Fruit fly (Drosophila melanogaster): ENCODE data around the gene TpnC73F.

The TpnC73F gene

dm6 chr3L:17009715-17010491 lies 36.0 kb upstream of the TpnC73F start (continued):
- TF ChIP-seq abd-A (tag; optimal IDR thresholded peaks at IDR 0.05) (peak; percentile 95), Sry-β (GFP tag; optimal IDR thresholded peaks at IDR 0.05) (no peak), Hey (tag; optimal IDR thresholded peaks at IDR 0.05) (peak; percentile 32), CG6765 (GFP tag; optimal IDR thresholded peaks at IDR 0.05) (no peak), sens (GFP tag) (peak; percentile 85), maf-S (GFP tag; optimal IDR thresholded peaks at IDR 0.05) (peak; percentile 0), CG33213 (GFP tag; optimal IDR thresholded peaks at IDR 0.05) (no peak), CG17568 (GFP tag; optimal IDR thresholded peaks at IDR 0.05) (peak; percentile 52), btn (GFP tag; optimal IDR thresholded peaks at IDR 0.05) (no peak), CG18764 (GFP tag; optimal IDR thresholded peaks at IDR 0.05) (no peak), CG9932 (GFP tag; IDR thresholded peaks at IDR 0.05) (peak; percentile 31), sqz (GFP tag; optimal IDR thresholded peaks at IDR 0.05) (no peak), Doc2 (GFP tag; IDR thresholded peaks at IDR 0.05) (no peak), CG8359 (GFP tag; optimal IDR thresholded peaks at IDR 0.05; ENCODE audit: borderline replicate concordance) (no peak), Dfd (GFP tag; optimal IDR thresholded peaks at IDR 0.05) (no peak), CG11723 (GFP tag; optimal IDR thresholded peaks at IDR 0.05) (peak; percentile 3), pum (GFP tag; optimal IDR thresholded peaks at IDR 0.05) (no peak), CG18599 (GFP tag; optimal IDR thresholded peaks at IDR 0.05) (peak; percentile 60), klu (GFP tag; IDR thresholded peaks at IDR 0.05) (peak; percentile 58; the same call in 1 of the 2 replicates), CG12769 (tag; optimal IDR thresholded peaks at IDR 0.05) (peak; percentile 98), CG6791 (GFP tag; IDR thresholded peaks at IDR 0.05; ENCODE audit: partially characterized antibody) (no peak), gem (tag; optimal IDR thresholded peaks at IDR 0.05) (peak; percentile 61), CrebB (tag; optimal IDR thresholded peaks at IDR 0.05) (peak; percentile 75), pnt (GFP tag; optimal IDR thresholded peaks at IDR 0.05) (no peak), CG10431 (GFP tag; optimal IDR thresholded peaks at IDR 0.05) (no peak), Xrp1 (GFP tag; IDR thresholded peaks at IDR 0.05) (peak; percentile 13; the same call in 1 of the 2 replicates), dmrt99B (tag; optimal IDR thresholded peaks at IDR 0.05) (peak; percentile 42), CG13424 (tag; optimal IDR thresholded peaks at IDR 0.05) (peak; percentile 37), bcd (GFP tag; optimal IDR thresholded peaks at IDR 0.05) (peak; percentile 25), da (GFP tag; optimal IDR thresholded peaks at IDR 0.05) (no peak), ab (GFP tag; optimal IDR thresholded peaks at IDR 0.05) (peak; percentile 25), odd (GFP tag; optimal IDR thresholded peaks at IDR 0.05) (peak; percentile 7), exex (tag; optimal IDR thresholded peaks at IDR 0.05) (peak; percentile 95), Stat92E (GFP tag; optimal IDR thresholded peaks at IDR 0.05) (peak in 1 of 3 experiments; percentile 36), CG4730 (GFP tag; IDR thresholded peaks at IDR 0.05) (peak; percentile 23; the same call in 1 of the 2 replicates), gcm2 (GFP tag; optimal IDR thresholded peaks at IDR 0.05) (peak; percentile 34), ftz-f1 (GFP tag; optimal IDR thresholded peaks at IDR 0.05) (peak; percentile 80), CG31388 (GFP tag; optimal IDR thresholded peaks at IDR 0.05) (no peak), CG9817 (tag; optimal IDR thresholded peaks at IDR 0.05) (peak; percentile 22), knrl (GFP tag; IDR thresholded peaks at IDR 0.05; ENCODE audit: partially characterized antibody) (no peak), bowl (GFP tag; IDR thresholded peaks at IDR 0.05) (no peak), sc (optimal IDR thresholded peaks at IDR 0.05) (no peak), sc (GFP tag; optimal IDR thresholded peaks at IDR 0.05) (no peak), Sin3A (optimal IDR thresholded peaks at IDR 0.05) (no peak), CG12659 (GFP tag; optimal IDR thresholded peaks at IDR 0.05) (no peak), nom (GFP tag; optimal IDR thresholded peaks at IDR 0.05) (peak; percentile 71), trem (tag; optimal IDR thresholded peaks at IDR 0.05) (no peak), CG14710 (tag; optimal IDR thresholded peaks at IDR 0.05) (no peak), HLH54F (GFP tag; optimal IDR thresholded peaks at IDR 0.05) (peak; percentile 54)
